Worm (Caenorhabditis elegans) whole organism, late embryonic: ENCODE data around the gene F56A8.5.

Source experiments
- nfya-1 ChIP-seq: sonication (generic microtip); optimal IDR thresholded peaks from 2 replicates; lab custom pipeline; 2017; ENCODE audit warnings: missing genetic modification characterization, mild to moderate bottlenecking, missing compliant biosample characterization, antibody characterized with exemption, moderate library complexity
- nhr-11 ChIP-seq: fragments of 150-350 bp; optimal IDR thresholded peaks from 2 replicates; lab custom pipeline; 2014; ENCODE audit warnings: missing biosample characterization, missing genetic modification characterization
- pag-3 ChIP-seq: sonication (generic microtip); optimal IDR thresholded peaks from 2 replicates; lab custom pipeline; 2016; ENCODE audit warnings: missing compliant biosample characterization, missing genetic modification characterization, borderline replicate concordance
- pha-2 ChIP-seq: sonication (generic microtip); optimal IDR thresholded peaks from 2 replicates; lab custom pipeline; 2017; ENCODE audit warnings: mild to moderate bottlenecking, missing genetic modification characterization, missing compliant biosample characterization
- tbx-2 ChIP-seq: sonication (generic microtip); optimal IDR thresholded peaks from 2 replicates; lab custom pipeline; 2016; ENCODE audit warnings: missing genetic modification characterization, missing compliant biosample characterization
- unc-55 ChIP-seq: sonication (generic microtip); optimal IDR thresholded peaks from 2 replicates; lab custom pipeline; 2017; ENCODE audit warnings: missing biosample characterization, missing genetic modification reagents, missing genetic modification characterization
- unc-86 ChIP-seq: sonication (generic microtip); optimal IDR thresholded peaks from 2 replicates; lab custom pipeline; 2016; ENCODE audit warnings: missing genetic modification characterization, missing compliant biosample characterization

DNA sequence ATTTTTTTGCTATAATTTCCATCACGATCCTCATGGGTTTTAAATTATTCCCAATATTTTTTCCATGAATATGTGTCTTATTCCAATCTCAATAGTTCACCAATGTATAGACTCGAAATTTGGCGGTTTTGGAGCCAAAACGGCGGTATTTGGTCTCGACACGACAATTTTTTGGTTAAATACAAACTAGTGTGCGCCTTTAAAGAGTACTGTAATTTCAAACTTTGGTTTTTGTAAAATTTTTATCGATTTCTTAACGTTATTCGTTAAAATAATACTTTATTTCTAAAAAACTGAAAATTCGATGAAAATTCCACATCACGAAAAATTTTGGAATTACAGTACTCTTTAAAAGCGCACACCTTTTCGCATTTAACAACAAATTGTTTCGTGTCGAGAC is 49.0 kb downstream of the F56A8.5 start:
- TF ChIP-seq pag-3, result no peak
- TF ChIP-seq pha-2, result no peak
- TF ChIP-seq unc-86 (tag; lab: Kevin White, UChicago), result no peak
- no peak for TF ChIP-seq nhr-11 (tag; lab: Kevin White, UChicago)
- TF ChIP-seq unc-55, result no peak
- no peak for TF ChIP-seq tbx-2
- no peak for TF ChIP-seq nfya-1
